Fruit fly (Drosophila melanogaster): ENCODE data around the gene CG14655.

CG14655 gene

DNA sequence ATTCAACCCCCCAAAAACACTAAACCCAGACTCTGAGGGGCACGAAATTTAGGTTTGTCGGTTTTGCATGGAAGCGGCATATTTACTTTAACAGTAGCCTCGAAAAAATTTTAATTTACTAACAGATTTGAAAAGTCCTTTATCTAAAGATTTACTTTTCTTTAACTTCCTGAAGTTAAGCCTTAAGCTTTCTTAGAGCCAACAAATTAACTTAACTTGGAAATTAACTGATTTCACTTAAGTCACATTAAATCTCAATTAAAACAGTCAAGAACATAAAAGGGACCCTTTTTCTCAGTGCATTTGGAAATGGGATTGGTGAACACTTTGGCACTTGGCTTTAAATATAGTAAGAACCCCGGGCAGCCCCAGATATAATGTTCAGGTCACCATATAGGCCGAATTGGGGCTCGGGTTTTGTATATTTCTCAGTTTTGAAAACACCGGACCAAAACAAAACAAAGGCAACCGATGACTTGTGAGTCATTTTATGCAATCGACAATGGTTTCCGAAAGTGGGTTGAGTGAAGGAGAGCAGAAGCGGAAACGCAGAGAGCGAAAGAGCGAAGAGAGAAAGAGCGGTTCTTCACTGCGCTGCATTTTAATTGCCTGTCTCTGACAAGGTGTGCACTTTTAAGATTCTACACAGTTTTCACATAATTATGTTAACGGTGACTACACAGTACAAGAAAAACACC, 41.5 kb downstream of the CG14655 start:
- TF ChIP-seq foxo (GFP tag; optimal IDR thresholded peaks at IDR 0.05) (peak in 1 of 2 experiments; percentile 0), Vsx2 (GFP tag; optimal IDR thresholded peaks at IDR 0.05; ENCODE audit: partially characterized antibody) (peak; percentile 41), pan (optimal IDR thresholded peaks at IDR 0.05) (no peak), sage (GFP tag; optimal IDR thresholded peaks at IDR 0.05) (no peak), CG9705 (GFP tag; optimal IDR thresholded peaks at IDR 0.05) (no peak), usp (GFP tag; optimal IDR thresholded peaks at IDR 0.05) (no peak), CrebA (GFP tag; optimal IDR thresholded peaks at IDR 0.05; ENCODE audit: borderline replicate concordance) (no peak), N (GFP tag; optimal IDR thresholded peaks at IDR 0.05) (no peak), dl (GFP tag; optimal IDR thresholded peaks at IDR 0.05; ENCODE audit: insufficient read depth in 1 of 2, partially characterized antibody in 2 of 2) (peak; percentile 94), woc (GFP tag; optimal IDR thresholded peaks at IDR 0.05) (no peak), HLH106 (tag; optimal IDR thresholded peaks at IDR 0.05) (peak; percentile 11), CG32264 (GFP tag; optimal IDR thresholded peaks at IDR 0.05) (no peak), psq (GFP tag; optimal IDR thresholded peaks at IDR 0.05) (no peak), ey (GFP tag; optimal IDR thresholded peaks at IDR 0.05) (no peak), Jra (GFP tag; optimal IDR thresholded peaks at IDR 0.05) (peak; percentile 39), fru (GFP tag; optimal IDR thresholded peaks at IDR 0.05) (peak; percentile 35), rgr (GFP tag; optimal IDR thresholded peaks at IDR 0.05) (no peak), br (GFP tag; optimal IDR thresholded peaks at IDR 0.05) (no peak), Dif (GFP tag; optimal IDR thresholded peaks at IDR 0.05; ENCODE audit: partially characterized antibody) (peak; percentile 95), dsf (GFP tag; optimal IDR thresholded peaks at IDR 0.05; ENCODE audit: borderline replicate concordance) (no peak), Sp1 (GFP tag; optimal IDR thresholded peaks at IDR 0.05) (no peak), Dfd (GFP tag; optimal IDR thresholded peaks at IDR 0.05) (no peak), Mio (GFP tag; optimal IDR thresholded peaks at IDR 0.05) (no peak), Rel (GFP tag; optimal IDR thresholded peaks at IDR 0.05) (no peak), Rel (tag; optimal IDR thresholded peaks at IDR 0.05) (no peak), Hnf4 (GFP tag; optimal IDR thresholded peaks at IDR 0.05) (no peak), Myc (optimal IDR thresholded peaks at IDR 0.05) (no peak), lola (GFP tag; optimal IDR thresholded peaks at IDR 0.05) (no peak), tai (GFP tag; optimal IDR thresholded peaks at IDR 0.05) (no peak), dmrt93B (GFP tag; optimal IDR thresholded peaks at IDR 0.05) (no peak), OdsH (GFP tag; optimal IDR thresholded peaks at IDR 0.05) (no peak), h (GFP tag; optimal IDR thresholded peaks at IDR 0.05) (no peak), brk (GFP tag; optimal IDR thresholded peaks at IDR 0.05) (no peak), sv (GFP tag; optimal IDR thresholded peaks at IDR 0.05) (no peak), Hr83 (GFP tag; optimal IDR thresholded peaks at IDR 0.05; ENCODE audit: poor library complexity, severe bottlenecking) (no peak), Abd-B (GFP tag; optimal IDR thresholded peaks at IDR 0.05) (no peak), Hr78 (GFP tag; optimal IDR thresholded peaks at IDR 0.05) (no peak), jim (GFP tag; optimal IDR thresholded peaks at IDR 0.05) (no peak), GATAd (GFP tag; optimal IDR thresholded peaks at IDR 0.05) (no peak)

DNA sequence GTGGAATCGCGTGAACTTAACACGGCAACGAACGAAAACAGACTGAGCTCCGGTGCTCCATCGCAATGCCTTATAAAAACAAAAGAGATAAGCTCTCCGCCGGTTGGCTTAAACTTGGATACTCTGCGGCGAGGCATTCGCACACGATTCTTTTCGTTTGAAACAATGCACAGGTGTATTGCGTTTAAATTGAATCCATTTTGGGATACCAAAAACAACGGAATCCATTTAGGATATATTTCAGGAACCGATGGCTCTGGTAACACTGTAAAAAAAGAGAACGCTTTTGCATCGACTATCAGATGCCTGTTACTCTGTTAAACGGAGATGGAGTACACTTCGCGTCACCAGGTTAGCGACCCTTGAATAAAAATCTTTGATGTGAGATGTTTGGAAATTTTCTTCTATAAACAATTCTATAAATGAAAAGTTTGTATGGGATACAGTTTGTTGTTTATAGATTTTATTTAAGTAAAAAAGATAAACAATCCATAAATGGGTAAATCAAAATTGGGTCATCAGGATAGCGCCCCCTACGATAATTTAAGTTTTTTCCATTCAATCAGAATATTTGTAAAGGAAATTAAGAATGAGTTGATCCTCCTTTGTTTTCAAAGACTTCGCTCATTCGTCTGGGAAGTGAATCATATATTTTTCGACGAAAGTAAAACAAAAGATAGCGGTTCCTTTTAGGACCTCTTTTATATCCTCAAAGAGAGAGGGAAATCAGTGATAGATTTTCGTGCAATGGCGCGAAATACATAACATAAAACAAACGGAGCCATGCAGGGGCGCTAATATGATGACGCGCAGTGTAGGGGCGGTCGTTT, 48.1 kb downstream of the CG14655 start, which contains the start of gene Nep2:
Gene Nep2 (minus strand): TSS at position 51 of the 830 bp plus-strand sequence.
- TF ChIP-seq fru (GFP tag; optimal IDR thresholded peaks at IDR 0.05), result peak; percentile 30
- no peak for TF ChIP-seq Hr78 (GFP tag; optimal IDR thresholded peaks at IDR 0.05)
- peak; percentile 21 for TF ChIP-seq HLH106 (tag; optimal IDR thresholded peaks at IDR 0.05)
- peak; percentile 1 for TF ChIP-seq Jra (GFP tag; optimal IDR thresholded peaks at IDR 0.05)
- TF ChIP-seq jim (GFP tag; optimal IDR thresholded peaks at IDR 0.05), result no peak
- TF ChIP-seq CrebA (GFP tag; optimal IDR thresholded peaks at IDR 0.05; ENCODE audit: borderline replicate concordance), result no peak
- TF ChIP-seq foxo (GFP tag; optimal IDR thresholded peaks at IDR 0.05), result peak in 1 of 2 experiments; percentile 30
- TF ChIP-seq ey (GFP tag; optimal IDR thresholded peaks at IDR 0.05), result peak; percentile 39
- TF ChIP-seq psq (GFP tag; optimal IDR thresholded peaks at IDR 0.05), result peak; percentile 24
- TF ChIP-seq tai (GFP tag; optimal IDR thresholded peaks at IDR 0.05), result peak; percentile 28
- peak in 1 of 2 experiments; percentile 11 for TF ChIP-seq dl (GFP tag; optimal IDR thresholded peaks at IDR 0.05; ENCODE audit: insufficient read depth in 1 of 2, partially characterized antibody in 2 of 2)
- peak; percentile 63 for TF ChIP-seq woc (GFP tag; optimal IDR thresholded peaks at IDR 0.05)
- TF ChIP-seq N (GFP tag; optimal IDR thresholded peaks at IDR 0.05), result no peak
- TF ChIP-seq Sp1 (GFP tag; optimal IDR thresholded peaks at IDR 0.05), result peak; percentile 38
- no peak for TF ChIP-seq CG32264 (GFP tag; optimal IDR thresholded peaks at IDR 0.05)
- peak; percentile 17 for TF ChIP-seq Hnf4 (GFP tag; optimal IDR thresholded peaks at IDR 0.05)
- TF ChIP-seq h (GFP tag; optimal IDR thresholded peaks at IDR 0.05), result peak; percentile 5
- peak; percentile 14 for TF ChIP-seq OdsH (GFP tag; optimal IDR thresholded peaks at IDR 0.05)

Data from whole organism, wandering third instar larva.